Worm (Caenorhabditis elegans) whole organism, L4 larva: ENCODE measurements around the gene sri-40.
"Not testable (repeated sequence)": the region's sequence is repeated elsewhere in the genome, so short reads cannot be mapped to it uniquely, and the experiment has no call there.

Source experiments
- R02D3.7 ChIP-seq: fragments of 150-350 bp; sonication (generic microtip); optimal IDR thresholded peaks from 3 replicates; lab custom pipeline; 2014; ENCODE audit warnings: missing biosample characterization, missing genetic modification characterization
- aha-1 ChIP-seq: fragments of 150-350 bp; peaks from one replicate; lab custom pipeline; 2014; ENCODE audit warnings: missing biosample characterization, missing genetic modification characterization
- aly-2 ChIP-seq: sonication (generic microtip); optimal IDR thresholded peaks from 2 replicates; lab custom pipeline; 2018; ENCODE audit warnings: missing biosample characterization, missing genetic modification characterization
- ama-1 ChIP-seq: fragments of 150-350 bp; optimal IDR thresholded peaks from 2 replicates; lab custom pipeline; 2014; ENCODE audit warnings: inconsistent platforms, mixed read lengths
- dmd-8 ChIP-seq: fragments of 200-800 bp; sonication (Bioruptor generic); IDR thresholded peaks from 2 replicates; pipeline ENCODE4 v1.3.6; 2022; ENCODE audit warnings: missing genetic modification characterization, missing compliant biosample characterization
- dve-1 ChIP-seq: sonication (generic microtip); optimal IDR thresholded peaks from 2 replicates; lab custom pipeline; 2017; ENCODE audit warnings: antibody characterized with exemption, mild to moderate bottlenecking, missing genetic modification characterization, missing compliant biosample characterization; ENCODE audit not compliant: insufficient read depth
- hlh-30 ChIP-seq: sonication (generic microtip); optimal IDR thresholded peaks from 2 replicates; lab custom pipeline; 2017; ENCODE audit warnings: antibody characterized with exemption, mild to moderate bottlenecking, missing genetic modification characterization, missing compliant biosample characterization; ENCODE audit not compliant: insufficient read depth
- hmg-1.1 ChIP-seq: fragments of 200-800 bp; sonication (Bioruptor generic); IDR thresholded peaks from 2 replicates; pipeline ENCODE4 v1.3.6; 2022; ENCODE audit warnings: missing genetic modification reagents, missing genetic modification characterization, missing compliant biosample characterization
- lin-1 ChIP-seq: fragments of 200-800 bp; sonication (Bioruptor generic); IDR thresholded peaks from 2 replicates; pipeline ENCODE4 v1.3.6; 2022; ENCODE audit warnings: missing genetic modification reagents, missing genetic modification characterization, missing compliant biosample characterization
- lin-38 ChIP-seq: fragments of 200-800 bp; sonication (Bioruptor generic); IDR thresholded peaks from 2 replicates; pipeline ENCODE4 v1.3.6; 2022; ENCODE audit warnings: missing genetic modification reagents, missing genetic modification characterization, missing compliant biosample characterization
- lir-3 ChIP-seq: sonication (generic microtip); optimal IDR thresholded peaks from 2 replicates; lab custom pipeline; 2016; ENCODE audit warnings: mild to moderate bottlenecking, missing genetic modification characterization, missing compliant biosample characterization
- mes-2 ChIP-seq: sonication (generic microtip); optimal IDR thresholded peaks from 2 replicates; lab custom pipeline; 2016; ENCODE audit warnings: missing genotype, mild to moderate bottlenecking, missing genetic modification characterization, missing compliant biosample characterization; ENCODE audit not compliant: poor library complexity, severe bottlenecking
- nhr-102 ChIP-seq: sonication (generic microtip); optimal IDR thresholded peaks from 2 replicates; lab custom pipeline; 2016; ENCODE audit warnings: mild to moderate bottlenecking, missing genetic modification characterization, moderate library complexity, missing compliant biosample characterization
- nhr-11 ChIP-seq: fragments of 150-350 bp; optimal IDR thresholded peaks from 2 replicates; lab custom pipeline; 2014; ENCODE audit warnings: missing biosample characterization, missing genetic modification characterization
- nhr-237 ChIP-seq: sonication (generic microtip); optimal IDR thresholded peaks from 2 replicates; lab custom pipeline; 2017; ENCODE audit warnings: missing biosample characterization, missing genetic modification characterization
- nhr-41 ChIP-seq: fragments of 200-800 bp; sonication (Bioruptor generic); IDR thresholded peaks from 2 replicates; pipeline ENCODE4 v1.3.6; 2022; ENCODE audit warnings: missing genetic modification reagents, missing genetic modification characterization, missing compliant biosample characterization
- nhr-48 ChIP-seq: sonication (generic microtip); optimal IDR thresholded peaks from 2 replicates; lab custom pipeline; 2016; ENCODE audit warnings: mild to moderate bottlenecking, missing genetic modification characterization, missing compliant biosample characterization
- nhr-77 ChIP-seq: fragments of 150-350 bp; optimal IDR thresholded peaks from 2 replicates; lab custom pipeline; 2014; ENCODE audit warnings: missing biosample characterization, missing genetic modification characterization
- pha-4 ChIP-seq, 2 experiments: fragments of 150-350 bp in 1 of 2; fragments of 200-800 bp in 1 of 2; sonication (Bioruptor generic) in 1 of 2; IDR thresholded peaks in 1 of 2; optimal IDR thresholded peaks in 1 of 2; 2 replicates each; pipeline versions ENCODE4 v1.3.6 to Lab custom; 2014 to 2022; ENCODE audit warnings: missing genetic modification characterization in 2 of 2, missing genetic modification reagents in 2 of 2, missing biosample characterization in 1 of 2, missing compliant biosample characterization in 1 of 2
- php-3 ChIP-seq: fragments of 200-800 bp; sonication (Bioruptor generic); IDR thresholded peaks from 2 replicates; pipeline ENCODE4 v1.3.6; 2022; ENCODE audit warnings: missing genetic modification reagents, missing genetic modification characterization, missing compliant biosample characterization
- saeg-2 ChIP-seq: fragments of 200-800 bp; sonication (Bioruptor generic); IDR thresholded peaks from 2 replicates; pipeline ENCODE4 v1.3.6; 2022; ENCODE audit warnings: missing genetic modification reagents, missing genetic modification characterization, missing compliant biosample characterization
- spr-3 ChIP-seq: fragments of 200-800 bp; sonication (Bioruptor generic); optimal IDR thresholded peaks from 2 replicates; lab custom pipeline; 2018; ENCODE audit warnings: mild to moderate bottlenecking, missing genetic modification characterization, missing compliant biosample characterization
- tag-97 ChIP-seq: fragments of 200-800 bp; sonication (Bioruptor generic); IDR thresholded peaks from 2 replicates; pipeline ENCODE4 v1.3.6; 2022; ENCODE audit warnings: missing genetic modification characterization, missing compliant biosample characterization
- tra-1 ChIP-seq: fragments of 200-800 bp; sonication (Bioruptor generic); IDR thresholded peaks from 2 replicates; pipeline ENCODE4 v1.3.6; 2022; ENCODE audit warnings: missing genetic modification reagents, missing genetic modification characterization, missing compliant biosample characterization
- unc-130 ChIP-seq: sonication (generic microtip); optimal IDR thresholded peaks from 2 replicates; lab custom pipeline; 2016; ENCODE audit warnings: missing genetic modification reagents, missing genetic modification characterization, missing compliant biosample characterization
- unc-62 ChIP-seq, 3 experiments: fragments of 150-350 bp in 1 of 3; sonication (generic microtip); optimal IDR thresholded peaks in 2 of 3; peaks in 1 of 3; 1 replicate in 1 of 3; 2 replicates in 2 of 3; lab custom pipeline; 2014 to 2017; ENCODE audit warnings: missing biosample characterization in 3 of 3, missing genetic modification characterization in 3 of 3, missing genetic modification reagents in 3 of 3, missing genotype in 1 of 3
- zip-2 ChIP-seq: fragments of 150-350 bp; optimal IDR thresholded peaks from 2 replicates; lab custom pipeline; 2014; ENCODE audit warnings: missing biosample characterization, missing genetic modification characterization
- ztf-11 ChIP-seq: fragments of 150-350 bp; optimal IDR thresholded peaks from 2 replicates; lab custom pipeline; 2014; ENCODE audit warnings: missing biosample characterization, missing genetic modification characterization

The sri-40 gene

ce11 chrII:3142855-3143254, 34.9 kb upstream of the sri-40 start, which contains the start of gene sri-42:
Gene sri-42, minus strand, starts transcription at chrII:3142955.
- not testable (repeated sequence) for TF ChIP-seq spr-3 (GFP tag; lab: Kevin White, UChicago); lin-1 (GFP tag; lab: Robert Waterston, UW); php-3 (GFP tag; lab: Robert Waterston, UW)

ce11 chrII:3144552-3144951, 33.2 kb upstream of the sri-40 start, which contains the start of gene sri-43:
Gene sri-43, minus strand, starts transcription at chrII:3144652.
- TF ChIP-seq R02D3.7; saeg-2 (GFP tag; lab: Robert Waterston, UW); zip-2 (tag; lab: Kevin White, UChicago): not testable (repeated sequence)
- TF ChIP-seq, all 104 proteins: peak for 0; not testable (repeated sequence) for 104

DNA sequence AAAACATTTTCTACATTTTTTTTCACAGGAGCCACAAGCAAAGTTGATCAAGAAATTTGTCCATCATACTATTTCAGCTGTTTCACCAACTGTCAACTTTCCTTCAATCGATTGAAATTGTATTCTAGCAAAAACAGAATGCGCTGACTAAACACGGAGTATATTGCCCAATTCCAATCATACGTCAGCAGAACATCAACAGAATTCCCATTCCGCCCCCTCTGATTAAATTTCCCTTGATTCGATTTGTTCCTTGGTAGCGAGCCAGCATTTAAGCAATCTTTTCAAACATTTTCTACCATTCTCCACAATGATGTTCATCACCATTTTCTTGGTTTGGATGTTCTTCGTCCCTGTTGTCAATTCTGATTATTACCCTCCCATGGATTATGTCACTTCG, 31.9 kb upstream of the sri-40 start, which contains the start of gene T10D4.15:
T10D4.15 (plus strand) TSS at position 301 of the 400 bp plus-strand sequence.
- TF ChIP-seq nhr-41 (GFP tag; lab: Robert Waterston, UW) (no peak), unc-62 (GFP tag; optimal IDR thresholded peaks at IDR 0.05 in 1 of 2; lab: Kevin White, UChicago) (peak in 1 of 2 experiments; percentile 45), unc-62 (tag; optimal IDR thresholded peaks at IDR 0.05; lab: Kevin White, UChicago) (no peak)

DNA sequence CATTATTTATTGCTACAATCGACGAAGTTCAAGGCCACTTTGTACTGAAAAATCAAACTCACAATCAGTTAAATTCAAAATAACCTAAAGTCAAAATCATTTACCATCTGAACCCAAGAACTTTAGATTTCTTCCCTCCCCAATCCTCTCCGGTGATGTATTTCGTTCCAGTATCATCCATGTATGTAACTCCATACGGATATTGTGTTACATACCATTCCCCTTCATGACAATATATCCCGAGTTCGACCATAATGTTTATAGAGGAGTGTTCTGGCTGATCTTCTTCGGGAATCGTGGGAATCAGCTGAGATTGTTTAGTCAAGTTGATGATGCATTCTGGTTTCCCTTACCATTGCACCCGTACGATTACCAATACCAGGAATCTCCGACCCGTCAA, 29.4 kb upstream of the sri-40 start:
- no peak for TF ChIP-seq ama-1 (lab: Kevin White, UChicago)
- TF ChIP-seq lin-38, result no peak
- TF ChIP-seq unc-62 (GFP tag; optimal IDR thresholded peaks at IDR 0.05 in 1 of 2; lab: Kevin White, UChicago), result peak in 1 of 2 experiments; percentile 92
- no peak for TF ChIP-seq unc-62 (tag; optimal IDR thresholded peaks at IDR 0.05; lab: Kevin White, UChicago)

DNA sequence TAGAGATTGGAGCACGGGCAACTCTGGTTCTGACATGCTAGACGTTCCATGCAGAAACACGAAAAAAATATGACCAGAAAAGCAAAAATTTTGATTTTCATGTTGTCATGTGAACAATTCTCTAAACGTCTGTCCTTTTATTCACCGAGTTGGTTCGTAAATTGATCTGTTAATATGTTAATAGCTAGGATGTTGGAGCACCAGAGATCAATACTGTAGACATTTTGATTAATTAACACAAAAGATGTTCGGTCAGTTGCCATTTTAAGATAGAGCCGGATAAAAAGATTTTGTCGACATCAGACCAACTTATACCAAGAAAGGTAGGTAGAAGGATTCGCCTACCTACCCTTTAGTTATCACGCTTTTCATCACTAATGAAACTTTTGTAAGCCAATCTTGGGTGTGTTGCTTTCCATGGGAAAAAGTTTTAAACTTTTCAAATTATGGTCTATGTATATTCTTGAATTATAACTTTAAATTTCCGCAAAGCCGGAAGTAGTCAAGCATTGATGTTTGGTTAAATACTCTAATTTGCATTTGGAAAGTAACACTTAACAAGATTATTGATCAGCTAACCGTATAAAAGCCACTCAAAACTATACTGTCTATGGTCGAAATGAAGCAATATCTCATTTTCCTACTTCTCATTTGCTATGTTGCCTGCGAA, 28.1 kb upstream of the sri-40 start, which contains the start of the genes T10D4.11 and T10D4.1:
T10D4.11 (minus strand) TSS at position 101 of the 670 bp plus-strand sequence.
T10D4.1 (plus strand) TSS at position 620 of the 670 bp plus-strand sequence.
- TF ChIP-seq aha-1 (tag; lab: Kevin White, UChicago), result peak; percentile 3
- no peak for TF ChIP-seq hlh-30 (tag; lab: Kevin White, UChicago)

ce11 chrII:3151615-3152014, 26.1 kb upstream of the sri-40 start, which contains the start of the genes T10D4.14 and T10D4.19:
Gene T10D4.14, minus strand, starts transcription at chrII:3151715.
Gene T10D4.19, plus strand, starts transcription at chrII:3151918.
- TF ChIP-seq ztf-11 (tag; lab: Kevin White, UChicago) (no peak), nhr-48 (tag; lab: Kevin White, UChicago) (no peak), lir-3 (tag; lab: Kevin White, UChicago) (no peak), nhr-102 (tag; lab: Kevin White, UChicago) (no peak), nhr-77 (tag; lab: Kevin White, UChicago) (no peak), hmg-1.1 (GFP tag; lab: Robert Waterston, UW) (no peak), pha-4 (GFP tag; IDR thresholded peaks at IDR 0.05; lab: Robert Waterston, UW) (no peak), pha-4 (tag; optimal IDR thresholded peaks at IDR 0.05; lab: Kevin White, UChicago) (no peak), nhr-237 (tag; lab: Kevin White, UChicago) (no peak), lin-38 (no peak), lin-1 (GFP tag; lab: Robert Waterston, UW) (no peak), nhr-11 (tag; lab: Kevin White, UChicago) (no peak), dve-1 (tag; lab: Kevin White, UChicago) (no peak), aly-2 (tag; lab: Kevin White, UChicago) (no peak), tra-1 (no peak), dmd-8 (GFP tag; lab: Robert Waterston, UW) (no peak), mes-2 (tag; lab: Kevin White, UChicago) (no peak), unc-130 (GFP tag; lab: Kevin White, UChicago) (no peak), php-3 (GFP tag; lab: Robert Waterston, UW) (no peak), tag-97 (GFP tag; lab: Robert Waterston, UW) (no peak)
